Fruit fly (Drosophila melanogaster): Measurements from ENCODE around the gene dpr16.

dpr16 gene

DNA sequence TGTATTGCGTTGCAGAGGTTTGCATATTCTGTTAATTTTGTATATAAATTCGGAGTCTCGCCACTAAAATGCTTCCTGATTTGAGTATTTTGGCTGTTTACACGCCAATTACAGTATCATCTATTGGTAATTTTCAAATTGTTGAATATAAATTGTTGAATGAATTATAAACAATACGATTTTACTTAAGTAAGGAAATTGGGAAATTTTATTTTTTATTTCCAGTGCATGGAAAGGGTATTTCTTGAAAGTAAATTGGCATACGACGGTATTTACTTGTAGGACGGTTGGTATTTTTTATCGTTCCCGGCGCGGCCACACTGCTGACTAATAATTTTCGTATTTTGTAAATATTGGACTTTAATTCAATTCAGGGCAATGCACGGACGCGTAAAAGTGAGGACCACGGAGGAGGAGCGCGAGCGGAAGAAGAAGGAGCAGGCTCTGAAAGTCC, 22.9 kb upstream of the dpr16 start, which contains the start of gene RabGGTa (continued):
- TF ChIP-seq crc (GFP tag; optimal IDR thresholded peaks at IDR 0.05) (peak; percentile 39), Fer1 (GFP tag; optimal IDR thresholded peaks at IDR 0.05) (peak; percentile 68), Poxn (GFP tag; IDR thresholded peaks at IDR 0.05) (no peak), CG18476 (GFP tag; optimal IDR thresholded peaks at IDR 0.05) (peak; percentile 62), H2.0 (GFP tag; IDR thresholded peaks at IDR 0.05) (peak; percentile 74), psq (GFP tag; optimal IDR thresholded peaks at IDR 0.05) (peak; percentile 17), CG17568 (GFP tag; optimal IDR thresholded peaks at IDR 0.05) (peak; percentile 58), pzg (GFP tag; optimal IDR thresholded peaks at IDR 0.05) (peak; percentile 52), Gsc (GFP tag; IDR thresholded peaks at IDR 0.05) (no peak), CG6175 (GFP tag; IDR thresholded peaks at IDR 0.05) (0 out of 3 replicates have a peak, but pooled peaks have one; percentile 9), row (GFP tag; IDR thresholded peaks at IDR 0.05) (peak; percentile 82), Abd-B (GFP tag; optimal IDR thresholded peaks at IDR 0.05) (peak; percentile 47), CG12236 (GFP tag; optimal IDR thresholded peaks at IDR 0.05) (no peak), CG15696 (tag; optimal IDR thresholded peaks at IDR 0.05) (peak; percentile 54), CG4854 (GFP tag; optimal IDR thresholded peaks at IDR 0.05) (peak; percentile 32), Ravus (GFP tag; IDR thresholded peaks at IDR 0.05) (peak; percentile 24; the same call in 1 of the 2 replicates), en (GFP tag; optimal IDR thresholded peaks at IDR 0.05) (peak; percentile 20), CG30431 (GFP tag; optimal IDR thresholded peaks at IDR 0.05) (peak; percentile 7), Deaf1 (tag; optimal IDR thresholded peaks at IDR 0.05) (no peak), Bgb (GFP tag; IDR thresholded peaks at IDR 0.05; ENCODE audit: partially characterized antibody) (no peak), CG11723 (GFP tag; optimal IDR thresholded peaks at IDR 0.05) (peak; percentile 20), tll (GFP tag; optimal IDR thresholded peaks at IDR 0.05) (no peak), fru (optimal IDR thresholded peaks at IDR 0.05) (no peak), otp (GFP tag; IDR thresholded peaks at IDR 0.05) (0 out of 3 replicates have a peak, but pooled peaks have one; percentile 71), CHES-1-like (GFP tag; optimal IDR thresholded peaks at IDR 0.05) (peak; percentile 69), Myb (GFP tag; optimal IDR thresholded peaks at IDR 0.05) (peak; percentile 13), CG16815 (GFP tag; optimal IDR thresholded peaks at IDR 0.05) (peak; percentile 26), CG9727 (GFP tag; optimal IDR thresholded peaks at IDR 0.05) (peak; percentile 64), CkIIα-i1 (GFP tag; IDR thresholded peaks at IDR 0.05) (no peak), CG8765 (GFP tag; IDR thresholded peaks at IDR 0.05) (no peak), CG13624 (GFP tag; optimal IDR thresholded peaks at IDR 0.05) (peak; percentile 59), CG12155 (GFP tag; optimal IDR thresholded peaks at IDR 0.05) (peak; percentile 40), Dek (tag; optimal IDR thresholded peaks at IDR 0.05) (peak; percentile 76), croc (GFP tag; conservative IDR thresholded peaks at IDR 0.05) (no peak), E2f1 (GFP tag; IDR thresholded peaks at IDR 0.05) (peak; percentile 73; the same call in 1 of the 2 replicates), schlank (tag; optimal IDR thresholded peaks at IDR 0.05) (no peak), CG10565 (GFP tag; optimal IDR thresholded peaks at IDR 0.05) (no peak), sim (GFP tag; IDR thresholded peaks at IDR 0.05) (no peak), HmgZ (tag; optimal IDR thresholded peaks at IDR 0.05) (peak; percentile 76), wek (GFP tag; optimal IDR thresholded peaks at IDR 0.05) (peak; percentile 38), inv (GFP tag; IDR thresholded peaks at IDR 0.05; ENCODE audit: partially characterized antibody) (no peak), gcm (GFP tag; optimal IDR thresholded peaks at IDR 0.05) (peak; percentile 60), Camta (GFP tag; optimal IDR thresholded peaks at IDR 0.05) (peak; percentile 51), dysf (GFP tag; IDR thresholded peaks at IDR 0.05) (peak; percentile 78), Drgx (GFP tag; IDR thresholded peaks at IDR 0.05) (peak; percentile 71), PHDP (tag; optimal IDR thresholded peaks at IDR 0.05) (peak; percentile 64), gem (tag; optimal IDR thresholded peaks at IDR 0.05) (peak; percentile 84), ind (GFP tag; optimal IDR thresholded peaks at IDR 0.05) (peak; percentile 42), kay (GFP tag; optimal IDR thresholded peaks at IDR 0.05) (peak; percentile 57), CG16863 (GFP tag; optimal IDR thresholded peaks at IDR 0.05) (peak; percentile 3), sug (tag; optimal IDR thresholded peaks at IDR 0.05) (no peak)

All from whole organism, embryonic.